Fruit fly (Drosophila melanogaster): Measurements from ENCODE around the gene emc.
A peak's percentile ranks its signal among the peaks of the same experiment; 100 is the strongest.

The emc gene

dm6 chr3L:724518-725341, 24.5 kb upstream of the emc start (continued):
- no peak for TF ChIP-seq h (optimal IDR thresholded peaks at IDR 0.05)
- TF ChIP-seq Trl (optimal IDR thresholded peaks at IDR 0.05), result no peak
- peak; percentile 97 for TF ChIP-seq Trl (GFP tag; optimal IDR thresholded peaks at IDR 0.05)
- TF ChIP-seq vfl (GFP tag; optimal IDR thresholded peaks at IDR 0.05), result peak; percentile 79
- TF ChIP-seq CG2202 (tag; optimal IDR thresholded peaks at IDR 0.05), result peak; percentile 99
- peak; percentile 71 for TF ChIP-seq CG9817 (tag; optimal IDR thresholded peaks at IDR 0.05)
- TF ChIP-seq CG2678 (tag; optimal IDR thresholded peaks at IDR 0.05), result peak; percentile 90
- peak; percentile 77 for TF ChIP-seq CG11085 (GFP tag; IDR thresholded peaks at IDR 0.05)
- no peak for TF ChIP-seq lov (optimal IDR thresholded peaks at IDR 0.05)
- TF ChIP-seq lov (GFP tag; IDR thresholded peaks at IDR 0.05), result peak; percentile 98
- peak; percentile 98 for TF ChIP-seq ac (GFP tag; optimal IDR thresholded peaks at IDR 0.05)
- TF ChIP-seq usp (GFP tag; optimal IDR thresholded peaks at IDR 0.05), result no peak
- peak; percentile 70 for TF ChIP-seq toy (GFP tag; IDR thresholded peaks at IDR 0.05)
- peak; percentile 68 for TF ChIP-seq BtbVII (GFP tag; optimal IDR thresholded peaks at IDR 0.05)
- peak; percentile 95 for TF ChIP-seq az2 (GFP tag; optimal IDR thresholded peaks at IDR 0.05)
- TF ChIP-seq Drgx (GFP tag; IDR thresholded peaks at IDR 0.05), result peak; percentile 93
- TF ChIP-seq lab (GFP tag; optimal IDR thresholded peaks at IDR 0.05), result peak; percentile 80
- peak; percentile 92 for TF ChIP-seq CG11398 (GFP tag; optimal IDR thresholded peaks at IDR 0.05)
- peak; percentile 89 for TF ChIP-seq Xbp1 (GFP tag; optimal IDR thresholded peaks at IDR 0.05)
- peak; percentile 90 for TF ChIP-seq CG1792 (GFP tag; optimal IDR thresholded peaks at IDR 0.05)
- peak; percentile 22 for TF ChIP-seq emc (GFP tag; optimal IDR thresholded peaks at IDR 0.05)
- TF ChIP-seq peb (GFP tag; IDR thresholded peaks at IDR 0.05), result peak; percentile 96
- TF ChIP-seq slp2 (GFP tag; optimal IDR thresholded peaks at IDR 0.05), result peak; percentile 96
- no peak for TF ChIP-seq B-H2 (GFP tag; optimal IDR thresholded peaks at IDR 0.05)
- TF ChIP-seq unc-4 (GFP tag; IDR thresholded peaks at IDR 0.05; ENCODE audit: partially characterized antibody), result no peak
- peak; percentile 87 for TF ChIP-seq shn (GFP tag; optimal IDR thresholded peaks at IDR 0.05)
- TF ChIP-seq H15 (GFP tag; IDR thresholded peaks at IDR 0.05), result peak; percentile 90
- peak; percentile 82 for TF ChIP-seq CG32532 (GFP tag; IDR thresholded peaks at IDR 0.05)
- no peak for TF ChIP-seq amos (GFP tag; IDR thresholded peaks at IDR 0.05; ENCODE audit: partially characterized antibody)
- peak; percentile 70; the same call in 1 of the 2 replicates for TF ChIP-seq Atf6 (GFP tag; IDR thresholded peaks at IDR 0.05)
- TF ChIP-seq CG8924 (tag; optimal IDR thresholded peaks at IDR 0.05), result peak; percentile 95
- peak; percentile 72 for TF ChIP-seq CG4617 (GFP tag; optimal IDR thresholded peaks at IDR 0.05; ENCODE audit: borderline replicate concordance)
- TF ChIP-seq tap (tag; optimal IDR thresholded peaks at IDR 0.05), result peak; percentile 85
- peak; percentile 87 for TF ChIP-seq CG9609 (GFP tag; optimal IDR thresholded peaks at IDR 0.05)
- peak; percentile 98 for TF ChIP-seq CG17829 (tag; optimal IDR thresholded peaks at IDR 0.05)
- peak; percentile 93 for TF ChIP-seq Asciz (GFP tag; optimal IDR thresholded peaks at IDR 0.05)
- TF ChIP-seq CHES-1-like (GFP tag; optimal IDR thresholded peaks at IDR 0.05), result peak; percentile 90
- TF ChIP-seq CG33557 (GFP tag; optimal IDR thresholded peaks at IDR 0.05), result peak; percentile 99
- peak; percentile 81 for TF ChIP-seq CG13123 (GFP tag; optimal IDR thresholded peaks at IDR 0.05)
- TF ChIP-seq scrt (GFP tag; optimal IDR thresholded peaks at IDR 0.05), result peak; percentile 69
- TF ChIP-seq phol (tag; optimal IDR thresholded peaks at IDR 0.05), result peak; percentile 94
- peak; percentile 49; the same call in 1 of the 2 replicates for TF ChIP-seq klu (GFP tag; IDR thresholded peaks at IDR 0.05)
- TF ChIP-seq Dfd (GFP tag; optimal IDR thresholded peaks at IDR 0.05), result no peak
- peak; percentile 10 to 26 for TF ChIP-seq insv (GFP tag; optimal IDR thresholded peaks at IDR 0.05)
- TF ChIP-seq dan (GFP tag; IDR thresholded peaks at IDR 0.05), result peak; percentile 96
- TF ChIP-seq fru (optimal IDR thresholded peaks at IDR 0.05), result no peak
- TF ChIP-seq grn (GFP tag; optimal IDR thresholded peaks at IDR 0.05), result peak; percentile 66
- TF ChIP-seq CG18011 (GFP tag; optimal IDR thresholded peaks at IDR 0.05), result peak; percentile 46
- peak; percentile 92 for TF ChIP-seq CG17359 (tag; optimal IDR thresholded peaks at IDR 0.05)
- TF ChIP-seq bsh (GFP tag; optimal IDR thresholded peaks at IDR 0.05), result peak; percentile 82 to 98
